Worm (Caenorhabditis elegans): ENCODE results near the gene del-7.
A peak's percentile ranks its signal among the peaks of the same experiment; 100 is the strongest.

Gene del-7

DNA sequence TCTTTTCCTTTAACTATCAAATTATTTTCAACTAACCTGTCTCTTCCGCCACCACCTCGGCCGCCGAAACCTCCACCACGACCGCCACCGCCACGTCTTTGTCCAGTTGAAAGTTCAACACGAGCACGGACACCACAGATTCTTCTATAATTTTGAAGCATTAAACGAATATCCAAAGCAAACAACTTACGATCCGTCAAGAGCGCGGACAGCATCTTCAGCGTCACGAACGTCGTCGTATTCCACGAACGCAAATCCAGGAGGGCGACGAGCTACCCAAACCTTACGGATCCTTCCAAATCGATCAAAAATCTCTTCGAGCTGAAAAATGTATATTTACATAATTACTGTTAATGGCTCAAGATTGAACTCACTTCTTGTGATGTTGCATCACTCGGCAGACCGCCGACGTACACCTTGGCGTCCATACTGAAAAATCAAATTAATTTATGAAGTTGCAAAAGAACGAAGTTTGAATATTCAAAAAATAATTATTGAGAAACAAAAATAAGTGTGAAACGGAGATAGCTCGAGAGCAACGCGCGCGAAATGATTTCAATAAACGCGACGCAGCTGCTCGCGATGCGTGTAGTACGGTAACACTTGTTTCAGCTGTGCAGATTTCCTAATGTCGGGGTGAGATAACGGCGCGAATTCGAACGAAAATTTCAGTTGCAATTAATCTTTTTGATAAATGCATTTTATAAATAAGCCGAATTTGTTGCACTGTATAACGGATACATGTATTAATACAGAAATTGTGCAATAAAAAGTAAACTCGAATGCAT is 30.8 kb downstream of the del-7 start, which contains the start of gene rsp-6:
TSS of gene rsp-6 (minus strand) at position 429 of the 788 bp plus-strand sequence.
- TF ChIP-seq scrt-1 (GFP tag; IDR thresholded peaks at IDR 0.05): no peak
- no peak for TF ChIP-seq hnd-1 (tag; optimal IDR thresholded peaks at IDR 0.05)
- TF ChIP-seq ama-1 (optimal IDR thresholded peaks at IDR 0.05): peak; percentile 41
- no peak for TF ChIP-seq tbx-11 (GFP tag; IDR thresholded peaks at IDR 0.05)
- no peak for TF ChIP-seq flt-1 (GFP tag; IDR thresholded peaks at IDR 0.05)
- TF ChIP-seq F13C5.2 (tag; optimal IDR thresholded peaks at IDR 0.05): peak; percentile 84
- TF ChIP-seq hmbx-1 (tag; optimal IDR thresholded peaks at IDR 0.05): no peak
- TF ChIP-seq ceh-13 (GFP tag; optimal IDR thresholded peaks at IDR 0.05): no peak
- TF ChIP-seq tbx-37 (GFP tag; conservative IDR thresholded peaks at IDR 0.05): no peak
- no peak for TF ChIP-seq sea-1 (GFP tag; conservative IDR thresholded peaks at IDR 0.05)
- no peak for TF ChIP-seq ceh-36 (tag; optimal IDR thresholded peaks at IDR 0.05)
- no peak for TF ChIP-seq pes-1 (GFP tag; IDR thresholded peaks at IDR 0.05)

- no peak for TF ChIP-seq tra-4 (tag; optimal IDR thresholded peaks at IDR 0.05)
- no peak for TF ChIP-seq pes-1 (GFP tag; IDR thresholded peaks at IDR 0.05)
- TF ChIP-seq sea-1 (GFP tag; conservative IDR thresholded peaks at IDR 0.05): no peak
- no peak for TF ChIP-seq aly-1 (tag; optimal IDR thresholded peaks at IDR 0.05)
- no peak for TF ChIP-seq scrt-1 (GFP tag; IDR thresholded peaks at IDR 0.05)
- TF ChIP-seq ceh-13 (GFP tag; optimal IDR thresholded peaks at IDR 0.05): no peak
- TF ChIP-seq ceh-36 (tag; optimal IDR thresholded peaks at IDR 0.05): no peak
- TF ChIP-seq flt-1 (GFP tag; IDR thresholded peaks at IDR 0.05): no peak
- no peak for TF ChIP-seq tbx-37 (GFP tag; conservative IDR thresholded peaks at IDR 0.05)
- TF ChIP-seq F13C5.2 (tag; optimal IDR thresholded peaks at IDR 0.05): no peak
- TF ChIP-seq hmbx-1 (tag; optimal IDR thresholded peaks at IDR 0.05): no peak
- TF ChIP-seq ets-7 (tag; optimal IDR thresholded peaks at IDR 0.05): no peak
- TF ChIP-seq tbx-11 (GFP tag; IDR thresholded peaks at IDR 0.05): no peak
- TF ChIP-seq B0310.2 (tag; optimal IDR thresholded peaks at IDR 0.05): no peak
These were observed 31.7 kb downstream of the del-7 start, which contains the start of gene C33H5.13 for ce11 chrIV:7791821-7792446. Gene C33H5.13, minus strand, starts transcription at chrIV:7792263.

DNA sequence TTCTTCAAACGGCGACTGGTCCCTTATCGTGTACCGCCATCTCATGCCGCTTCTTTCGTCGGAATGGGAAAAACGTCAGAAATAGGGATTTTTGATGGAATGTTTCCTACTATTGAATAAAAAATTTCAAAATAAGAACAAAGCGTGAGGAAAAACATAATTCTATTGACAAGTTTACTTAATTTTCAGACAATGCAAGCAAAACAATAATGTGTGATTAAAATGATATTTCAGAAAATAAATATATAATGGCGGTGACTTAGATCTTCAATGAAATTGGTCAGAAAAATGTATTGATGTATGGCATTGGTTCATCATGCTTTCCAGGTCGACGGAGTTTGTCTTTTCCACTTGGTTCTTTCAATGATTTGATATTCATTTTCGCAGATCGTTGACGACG is 34.5 kb downstream of the del-7 start, which contains the start of gene ntp-1:
TSS of gene ntp-1 (minus strand) at position 101 of the 400 bp plus-strand sequence.
- TF ChIP-seq tra-4 (tag; optimal IDR thresholded peaks at IDR 0.05) (no peak), scrt-1 (GFP tag; IDR thresholded peaks at IDR 0.05) (no peak), ceh-13 (GFP tag; optimal IDR thresholded peaks at IDR 0.05) (no peak), ceh-36 (tag; optimal IDR thresholded peaks at IDR 0.05) (no peak), flt-1 (GFP tag; IDR thresholded peaks at IDR 0.05) (no peak), hmbx-1 (tag; optimal IDR thresholded peaks at IDR 0.05) (no peak), tbx-11 (GFP tag; IDR thresholded peaks at IDR 0.05) (no peak), aly-1 (tag; optimal IDR thresholded peaks at IDR 0.05) (no peak), pes-1 (GFP tag; IDR thresholded peaks at IDR 0.05) (no peak), hmg-4 (GFP tag; optimal IDR thresholded peaks at IDR 0.05) (no peak), ama-1 (optimal IDR thresholded peaks at IDR 0.05) (no peak), sea-1 (GFP tag; conservative IDR thresholded peaks at IDR 0.05) (no peak), hnd-1 (tag; optimal IDR thresholded peaks at IDR 0.05) (no peak), F13C5.2 (tag; optimal IDR thresholded peaks at IDR 0.05) (no peak), tbx-37 (GFP tag; conservative IDR thresholded peaks at IDR 0.05) (no peak), ets-7 (tag; optimal IDR thresholded peaks at IDR 0.05) (no peak), B0310.2 (tag; optimal IDR thresholded peaks at IDR 0.05) (no peak)

ce11 chrIV:7796432-7797113 is 36.4 kb downstream of the del-7 start, which contains the start of gene sgo-1:
Gene sgo-1, minus strand, starts transcription at chrIV:7796482.
- TF ChIP-seq tbx-11 (GFP tag; IDR thresholded peaks at IDR 0.05) (no peak), tbx-37 (GFP tag; conservative IDR thresholded peaks at IDR 0.05) (no peak), ets-7 (tag; optimal IDR thresholded peaks at IDR 0.05) (no peak), ceh-36 (tag; optimal IDR thresholded peaks at IDR 0.05) (no peak), B0310.2 (tag; optimal IDR thresholded peaks at IDR 0.05) (no peak), sea-1 (GFP tag; conservative IDR thresholded peaks at IDR 0.05) (no peak), hmbx-1 (tag; optimal IDR thresholded peaks at IDR 0.05) (no peak), pes-1 (GFP tag; IDR thresholded peaks at IDR 0.05) (no peak), ceh-13 (GFP tag; optimal IDR thresholded peaks at IDR 0.05) (no peak), scrt-1 (GFP tag; IDR thresholded peaks at IDR 0.05) (no peak), F13C5.2 (tag; optimal IDR thresholded peaks at IDR 0.05) (no peak), ama-1 (optimal IDR thresholded peaks at IDR 0.05) (no peak), hmg-4 (GFP tag; optimal IDR thresholded peaks at IDR 0.05) (no peak), flt-1 (GFP tag; IDR thresholded peaks at IDR 0.05) (no peak), hnd-1 (tag; optimal IDR thresholded peaks at IDR 0.05) (no peak), tra-4 (tag; optimal IDR thresholded peaks at IDR 0.05) (no peak), aly-1 (tag; optimal IDR thresholded peaks at IDR 0.05) (no peak)

ce11 chrIV:7800338-7800737 is 40.1 kb downstream of the del-7 start:
- TF ChIP-seq tbx-11 (GFP tag; IDR thresholded peaks at IDR 0.05) (no peak), F13C5.2 (tag; optimal IDR thresholded peaks at IDR 0.05) (no peak), flt-1 (GFP tag; IDR thresholded peaks at IDR 0.05) (no peak), ets-7 (tag; optimal IDR thresholded peaks at IDR 0.05) (no peak), ceh-13 (GFP tag; optimal IDR thresholded peaks at IDR 0.05) (no peak), hmg-4 (GFP tag; optimal IDR thresholded peaks at IDR 0.05) (no peak), pes-1 (GFP tag; IDR thresholded peaks at IDR 0.05) (no peak), B0310.2 (tag; optimal IDR thresholded peaks at IDR 0.05) (no peak), tra-4 (tag; optimal IDR thresholded peaks at IDR 0.05) (no peak), hmbx-1 (tag; optimal IDR thresholded peaks at IDR 0.05) (no peak), tbx-37 (GFP tag; conservative IDR thresholded peaks at IDR 0.05) (no peak), hnd-1 (tag; optimal IDR thresholded peaks at IDR 0.05) (no peak), scrt-1 (GFP tag; IDR thresholded peaks at IDR 0.05) (no peak), ama-1 (optimal IDR thresholded peaks at IDR 0.05) (no peak), ceh-36 (tag; optimal IDR thresholded peaks at IDR 0.05) (no peak), aly-1 (tag; optimal IDR thresholded peaks at IDR 0.05) (no peak), sea-1 (GFP tag; conservative IDR thresholded peaks at IDR 0.05) (no peak)

- TF ChIP-seq tbx-11 (GFP tag; IDR thresholded peaks at IDR 0.05) (no peak), flt-1 (GFP tag; IDR thresholded peaks at IDR 0.05) (no peak), pes-1 (GFP tag; IDR thresholded peaks at IDR 0.05) (no peak), ceh-36 (tag; optimal IDR thresholded peaks at IDR 0.05) (no peak)
These were observed 43.0 kb downstream of the del-7 start, which contains the start of gene C33H5.16 for ce11 chrIV:7803250-7803649. Gene C33H5.16, minus strand, starts transcription at chrIV:7803350.

Data from whole organism, early embryonic.